Worm (Caenorhabditis elegans): ENCODE results near the gene asp-8.
"Not testable (repeated sequence)": the region's sequence is repeated elsewhere in the genome, so short reads cannot be mapped to it uniquely, and the experiment has no call there.

asp-8 gene

ce11 chrV:3064418-3064817 lies 40.1 kb downstream of the asp-8 start, which contains the start of gene srt-16:
Gene srt-16, minus strand, starts transcription at chrV:3064518.
- not testable (repeated sequence) for TF ChIP-seq ces-1 (GFP tag; optimal IDR thresholded peaks at IDR 0.05); ham-2 (GFP tag; optimal IDR thresholded peaks at IDR 0.05); lsy-2 (tag; optimal IDR thresholded peaks at IDR 0.05)

ce11 chrV:3065928-3066327 lies 41.6 kb downstream of the asp-8 start, which contains the start of gene srh-185:
Gene srh-185, plus strand, starts transcription at chrV:3066228.
- no peak for TF ChIP-seq lin-13 (tag; optimal IDR thresholded peaks at IDR 0.05)
- no peak for TF ChIP-seq snpc-4 (tag; optimal IDR thresholded peaks at IDR 0.05)
- TF ChIP-seq elt-1 (tag; optimal IDR thresholded peaks at IDR 0.05; ENCODE audit: borderline replicate concordance, insufficient read depth): no peak
- no peak for TF ChIP-seq nhr-12 (tag; optimal IDR thresholded peaks at IDR 0.05)
- no peak for TF ChIP-seq bed-3 (GFP tag; optimal IDR thresholded peaks at IDR 0.05)

- TF ChIP-seq unc-62 (GFP tag; optimal IDR thresholded peaks at IDR 0.05): no peak
- no peak for TF ChIP-seq tbx-8 (GFP tag; optimal IDR thresholded peaks at IDR 0.05)
- TF ChIP-seq bed-3 (GFP tag; optimal IDR thresholded peaks at IDR 0.05): no peak
- no peak for TF ChIP-seq pha-4 (tag; optimal IDR thresholded peaks at IDR 0.05)
- TF ChIP-seq ceh-83 (GFP tag; optimal IDR thresholded peaks at IDR 0.05): no peak
- TF ChIP-seq ztf-11 (tag; optimal IDR thresholded peaks at IDR 0.05): no peak
- TF ChIP-seq nhr-76 (tag; optimal IDR thresholded peaks at IDR 0.05): no peak
- TF ChIP-seq sptf-1 (tag; optimal IDR thresholded peaks at IDR 0.05): no peak
- TF ChIP-seq mep-1 (tag; optimal IDR thresholded peaks at IDR 0.05): no peak
- no peak for TF ChIP-seq hlh-1 (tag; optimal IDR thresholded peaks at IDR 0.05)
- no peak for TF ChIP-seq flh-1 (GFP tag; optimal IDR thresholded peaks at IDR 0.05)
- no peak for TF ChIP-seq ces-1 (GFP tag; optimal IDR thresholded peaks at IDR 0.05)
- no peak for TF ChIP-seq drap-1 (GFP tag; optimal IDR thresholded peaks at IDR 0.05)
- no peak for TF ChIP-seq sem-2 (GFP tag; optimal IDR thresholded peaks at IDR 0.05)
Observed at ce11 chrV:3069101-3069500, 44.8 kb downstream of the asp-8 start, which contains the start of gene str-40. Gene str-40, minus strand, starts transcription at chrV:3069201.

- TF ChIP-seq bed-3 (GFP tag; optimal IDR thresholded peaks at IDR 0.05): no peak
- no peak for TF ChIP-seq nhr-12 (tag; optimal IDR thresholded peaks at IDR 0.05)
- no peak for TF ChIP-seq lin-32 (GFP tag; optimal IDR thresholded peaks at IDR 0.05)
Observed at ce11 chrV:3071548-3071947, 47.2 kb downstream of the asp-8 start, which contains the start of gene C50H11.13. Gene C50H11.13, minus strand, starts transcription at chrV:3071648.

Measured in whole organism, mixed stage, embryonic.